Worm (Caenorhabditis elegans) whole organism, mixed stage, embryonic: ENCODE data around the gene irld-21.

ENCODE experiments used
- pha-4 ChIP-seq: fragments of 150-350 bp; optimal IDR thresholded peaks from 2 replicates; lab custom pipeline; 2018; ENCODE audit warnings: missing biosample characterization, missing genetic modification reagents, missing genetic modification characterization
- unc-62 ChIP-seq: fragments of 150-350 bp; optimal IDR thresholded peaks from 2 replicates; lab custom pipeline; 2014; ENCODE audit warnings: missing biosample characterization, missing genetic modification reagents, missing genetic modification characterization
- ztf-11 ChIP-seq: fragments of 150-350 bp; optimal IDR thresholded peaks from 2 replicates; lab custom pipeline; 2014; ENCODE audit warnings: missing biosample characterization, missing genetic modification characterization

DNA sequence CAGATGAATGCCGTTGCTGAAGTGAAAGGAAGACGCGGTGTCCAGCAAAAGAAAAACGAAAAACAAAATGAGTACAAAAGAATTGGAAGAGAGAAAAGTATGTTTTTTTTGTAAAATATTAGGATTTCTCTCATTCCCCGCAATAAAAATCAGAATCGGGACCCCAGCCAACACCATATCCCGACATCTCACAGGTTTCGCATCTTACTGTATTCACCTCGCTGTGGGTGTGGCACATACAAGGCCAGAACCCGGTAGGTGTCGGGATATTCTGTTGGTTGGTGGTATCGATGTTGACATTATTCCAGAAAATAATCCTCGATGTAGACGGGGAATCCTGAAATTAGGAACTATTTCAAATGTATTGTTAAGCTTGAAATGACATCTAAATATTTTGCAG is 5.3 kb downstream of the irld-21 start:
- TF ChIP-seq unc-62 = no peak
- TF ChIP-seq ztf-11 (tag; lab: Kevin White, UChicago) = no peak
- TF ChIP-seq pha-4 = no peak
